Fruit fly (Drosophila melanogaster) whole organism, adult: ENCODE data around the gene CG31457.
A peak's percentile ranks its signal among the peaks of the same experiment; 100 is the strongest.

Experiments used
- CG11617 ChIP-seq: fragments of 200-800 bp; sonication (Bioruptor generic); optimal IDR thresholded peaks from 2 replicates; lab custom pipeline; 2017; ENCODE audit warnings: mild to moderate bottlenecking, missing biosample characterization, missing genetic modification reagents, missing genetic modification characterization
- CG12768 ChIP-seq: fragments of 200-800 bp; sonication (Bioruptor generic); optimal IDR thresholded peaks from 2 replicates; lab custom pipeline; 2017; ENCODE audit warnings: missing biosample characterization, missing genetic modification characterization, mild to moderate bottlenecking, moderate library complexity, missing genetic modification reagents
- CG14711 ChIP-seq: fragments of 200-800 bp; sonication (Bioruptor generic); optimal IDR thresholded peaks from 2 replicates; lab custom pipeline; 2018; ENCODE audit warnings: missing biosample characterization, mild to moderate bottlenecking, missing genetic modification characterization, moderate library complexity
- CG1620 ChIP-seq: fragments of 200-800 bp; sonication (Bioruptor generic); optimal IDR thresholded peaks from 2 replicates; lab custom pipeline; 2016; ENCODE audit warnings: missing biosample characterization, missing genetic modification characterization
- CG33017 ChIP-seq: fragments of 200-800 bp; sonication (Bioruptor generic); optimal IDR thresholded peaks from 2 replicates; lab custom pipeline; 2018; ENCODE audit warnings: missing biosample characterization, mild to moderate bottlenecking, missing genetic modification characterization, moderate library complexity
- CG5204 ChIP-seq: fragments of 200-800 bp; sonication (Bioruptor generic); optimal IDR thresholded peaks from 2 replicates; lab custom pipeline; 2016; ENCODE audit warnings: missing biosample characterization, missing genetic modification characterization
- CG7045 ChIP-seq: fragments of 200-800 bp; sonication (Bioruptor generic); optimal IDR thresholded peaks from 2 replicates; lab custom pipeline; 2017; ENCODE audit warnings: missing biosample characterization, mild to moderate bottlenecking, missing genetic modification characterization
- CG7101 ChIP-seq: fragments of 200-800 bp; sonication (Bioruptor generic); optimal IDR thresholded peaks from 2 replicates; lab custom pipeline; 2018; ENCODE audit warnings: missing biosample characterization, mild to moderate bottlenecking, missing genetic modification characterization, moderate library complexity
- Clk ChIP-seq: fragments of 200-800 bp; sonication (Bioruptor generic); optimal IDR thresholded peaks from 2 replicates; lab custom pipeline; 2017; ENCODE audit warnings: missing biosample characterization, missing genetic modification characterization
- Crg-1 ChIP-seq: fragments of 200-800 bp; sonication (Bioruptor generic); optimal IDR thresholded peaks from 2 replicates; lab custom pipeline; 2016; ENCODE audit warnings: missing biosample characterization, missing genetic modification characterization
- Hr96 ChIP-seq: fragments of 200-800 bp; sonication (Bioruptor generic); optimal IDR thresholded peaks from 2 replicates; lab custom pipeline; 2016; ENCODE audit warnings: missing biosample characterization, missing genetic modification characterization
- Mnt ChIP-seq: fragments of 200-800 bp; sonication (Bioruptor generic); optimal IDR thresholded peaks from 2 replicates; lab custom pipeline; 2016; ENCODE audit warnings: missing biosample characterization, mild to moderate bottlenecking, missing genetic modification characterization
- bab1 ChIP-seq: fragments of 200-800 bp; sonication (Bioruptor generic); optimal IDR thresholded peaks from 3 replicates; lab custom pipeline; 2019; ENCODE audit warnings: missing biosample characterization, mild to moderate bottlenecking, missing genetic modification characterization, moderate library complexity
- cic ChIP-seq: fragments of 200-800 bp; sonication (Bioruptor generic); optimal IDR thresholded peaks from 2 replicates; lab custom pipeline; 2017; ENCODE audit warnings: missing biosample characterization, mild to moderate bottlenecking, missing genetic modification characterization, moderate library complexity
- cnc ChIP-seq, 2 experiments: fragments of >200 bp; optimal IDR thresholded peaks; 2 replicates each; lab custom pipeline; 2017
- kay ChIP-seq: fragments of 200-800 bp; sonication (Bioruptor generic); peaks from one replicate; lab custom pipeline; 2016; ENCODE audit warnings: missing biosample characterization, missing genetic modification characterization, borderline replicate concordance
- ovo ChIP-seq: fragments of 200-800 bp; sonication (Bioruptor generic); optimal IDR thresholded peaks from 2 replicates; lab custom pipeline; 2016; ENCODE audit warnings: missing biosample characterization, missing genetic modification characterization
- pad ChIP-seq: fragments of 200-800 bp; sonication (Bioruptor generic); optimal IDR thresholded peaks from 3 replicates; lab custom pipeline; 2017; ENCODE audit warnings: missing biosample characterization, missing genetic modification characterization, mild to moderate bottlenecking, moderate library complexity, missing genetic modification reagents
- tj ChIP-seq: fragments of 200-800 bp; sonication (Bioruptor generic); optimal IDR thresholded peaks from 3 replicates; lab custom pipeline; 2017; ENCODE audit warnings: missing biosample characterization, mild to moderate bottlenecking, missing genetic modification characterization, moderate library complexity
- toe ChIP-seq: fragments of 200-800 bp; sonication (Bioruptor generic); optimal IDR thresholded peaks from 2 replicates; lab custom pipeline; 2016; ENCODE audit warnings: missing biosample characterization, missing genetic modification characterization

Gene CG31457

dm6 chr3R:23141113-23141512, 13.3 kb upstream of the CG31457 start:
- no peak for TF ChIP-seq Hr96 (GFP tag; lab: Kevin White, UChicago)
- no peak for TF ChIP-seq pad (GFP tag; lab: Kevin White, UChicago)
- TF ChIP-seq CG1620: no peak
- no peak for TF ChIP-seq CG7045 (GFP tag; lab: Kevin White, UChicago)
- no peak for TF ChIP-seq CG11617 (GFP tag; lab: Kevin White, UChicago)
- no peak for TF ChIP-seq CG14711 (tag; lab: Kevin White, UChicago)
- TF ChIP-seq Crg-1 (GFP tag; lab: Kevin White, UChicago): no peak

dm6 chr3R:23140280-23140679, 12.5 kb upstream of the CG31457 start:
- no peak for TF ChIP-seq Crg-1 (GFP tag; lab: Kevin White, UChicago)
- peak; percentile 11 to 52 for TF ChIP-seq cnc (optimal IDR thresholded peaks at IDR 0.05; lab: Kevin White, UChicago)
- TF ChIP-seq cic (GFP tag; lab: Kevin White, UChicago): no peak
- no peak for TF ChIP-seq CG1620
- TF ChIP-seq Hr96 (GFP tag; lab: Kevin White, UChicago): no peak

dm6 chr3R:23139634-23140010, 11.8 kb upstream of the CG31457 start:
- TF ChIP-seq toe (GFP tag; lab: Kevin White, UChicago) (peak; percentile 14), CG1620 (no peak), cnc (optimal IDR thresholded peaks at IDR 0.05; lab: Kevin White, UChicago) (no peak), Mnt (GFP tag; lab: Kevin White, UChicago) (peak; percentile 28), CG11617 (GFP tag; lab: Kevin White, UChicago) (peak; percentile 53), CG12768 (GFP tag; lab: Kevin White, UChicago) (peak; percentile 41), Clk (GFP tag; lab: Kevin White, UChicago) (peak; percentile 15), CG7045 (GFP tag; lab: Kevin White, UChicago) (peak; percentile 37), Hr96 (GFP tag; lab: Kevin White, UChicago) (peak; percentile 1), pad (GFP tag; lab: Kevin White, UChicago) (peak; percentile 5), CG7101 (tag; lab: Kevin White, UChicago) (peak; percentile 11)

- TF ChIP-seq CG12768 (GFP tag; lab: Kevin White, UChicago): peak; percentile 69
- TF ChIP-seq kay (GFP tag; lab: Kevin White, UChicago): no peak
- no peak for TF ChIP-seq CG1620
- TF ChIP-seq CG7101 (tag; lab: Kevin White, UChicago): no peak
- TF ChIP-seq cic (GFP tag; lab: Kevin White, UChicago): peak; percentile 71
- no peak for TF ChIP-seq CG5204 (GFP tag; lab: Kevin White, UChicago)
- no peak for TF ChIP-seq CG14711 (tag; lab: Kevin White, UChicago)
These were observed 11.3 kb upstream of the CG31457 start for dm6 chr3R:23138992-23139633.

- no peak for TF ChIP-seq bab1 (GFP tag; lab: Kevin White, UChicago)
- TF ChIP-seq CG1620: no peak
- no peak for TF ChIP-seq CG7101 (tag; lab: Kevin White, UChicago)
- no peak for TF ChIP-seq Mnt (GFP tag; lab: Kevin White, UChicago)
- TF ChIP-seq cic (GFP tag; lab: Kevin White, UChicago): no peak
- no peak for TF ChIP-seq CG33017 (tag; lab: Kevin White, UChicago)
These were observed 10.7 kb upstream of the CG31457 start for dm6 chr3R:23138439-23138838.

- TF ChIP-seq kay (GFP tag; lab: Kevin White, UChicago) (no peak), bab1 (GFP tag; lab: Kevin White, UChicago) (no peak), cic (GFP tag; lab: Kevin White, UChicago) (no peak), CG7101 (tag; lab: Kevin White, UChicago) (no peak), ovo (no peak), CG12768 (GFP tag; lab: Kevin White, UChicago) (no peak), cnc (optimal IDR thresholded peaks at IDR 0.05; lab: Kevin White, UChicago) (no peak), CG1620 (no peak), Mnt (GFP tag; lab: Kevin White, UChicago) (no peak), tj (GFP tag; lab: Kevin White, UChicago) (no peak), CG11617 (GFP tag; lab: Kevin White, UChicago) (no peak), Hr96 (GFP tag; lab: Kevin White, UChicago) (no peak), CG14711 (tag; lab: Kevin White, UChicago) (no peak)
These were observed 6.9 kb upstream of the CG31457 start for dm6 chr3R:23134690-23135089.

- TF ChIP-seq CG33017 (tag; lab: Kevin White, UChicago) (no peak), CG7045 (GFP tag; lab: Kevin White, UChicago) (no peak), CG1620 (no peak)
These were observed 5.6 kb upstream of the CG31457 start for dm6 chr3R:23133301-23133828.
